Worm (Caenorhabditis elegans) whole organism, early embryonic: ENCODE measurements around the gene C25G6.4.

Experiments
- F13C5.2 ChIP-seq: sonication (generic microtip); optimal IDR thresholded peaks from 2 replicates; lab custom pipeline; 2017; ENCODE audit warnings: mild to moderate bottlenecking, missing genetic modification characterization, inconsistent platforms, missing compliant biosample characterization
- ama-1 ChIP-seq: fragments of 150-350 bp; optimal IDR thresholded peaks from 2 replicates; lab custom pipeline; 2014
- ceh-36 ChIP-seq: sonication (generic microtip); optimal IDR thresholded peaks from 2 replicates; lab custom pipeline; 2016; ENCODE audit warnings: missing genetic modification characterization, inconsistent platforms, missing compliant biosample characterization
- ets-7 ChIP-seq: sonication (generic microtip); optimal IDR thresholded peaks from 2 replicates; lab custom pipeline; 2016; ENCODE audit warnings: missing genotype, missing genetic modification characterization, missing compliant biosample characterization
- flt-1 ChIP-seq: fragments of 200-800 bp; sonication (Bioruptor generic); IDR thresholded peaks from 2 replicates; pipeline ENCODE4 v1.3.6; 2022; ENCODE audit warnings: missing genetic modification characterization, missing compliant biosample characterization
- hmbx-1 ChIP-seq: sonication (generic microtip); optimal IDR thresholded peaks from 2 replicates; lab custom pipeline; 2016; ENCODE audit warnings: mild to moderate bottlenecking, missing genetic modification characterization, missing compliant biosample characterization
- hmg-4 ChIP-seq: fragments of 200-800 bp; sonication (Bioruptor generic); optimal IDR thresholded peaks from 2 replicates; lab custom pipeline; 2018; ENCODE audit warnings: mild to moderate bottlenecking, missing genetic modification characterization, missing compliant biosample characterization
- hnd-1 ChIP-seq: sonication (generic microtip); optimal IDR thresholded peaks from 2 replicates; lab custom pipeline; 2016; ENCODE audit warnings: missing genetic modification characterization, missing compliant biosample characterization
- scrt-1 ChIP-seq: fragments of 200-800 bp; sonication (Bioruptor generic); IDR thresholded peaks from 2 replicates; pipeline ENCODE4 v1.3.6; 2022; ENCODE audit warnings: missing genetic modification characterization, missing compliant biosample characterization
- sea-1 ChIP-seq: fragments of 200-800 bp; sonication (Bioruptor generic); conservative IDR thresholded peaks from 2 replicates; pipeline ENCODE4 v1.3.6; 2022; ENCODE audit warnings: missing genetic modification characterization, missing compliant biosample characterization
- tbx-37 ChIP-seq: fragments of 200-800 bp; sonication (Bioruptor generic); conservative IDR thresholded peaks from 2 replicates; pipeline ENCODE4 v1.3.6; 2022; ENCODE audit warnings: missing genetic modification reagents, missing genetic modification characterization, missing compliant biosample characterization
- tra-4 ChIP-seq: sonication (generic microtip); optimal IDR thresholded peaks from 2 replicates; lab custom pipeline; 2017; ENCODE audit warnings: missing genetic modification characterization, missing compliant biosample characterization

ce11 chrX:1244235-1244634 is 5.4 kb downstream of the C25G6.4 start:
- no peak for TF ChIP-seq ets-7 (tag; lab: Kevin White, UChicago)
- no peak for TF ChIP-seq tbx-37
- TF ChIP-seq tra-4, result no peak
- no peak for TF ChIP-seq flt-1 (GFP tag; lab: Robert Waterston, UW)
- no peak for TF ChIP-seq sea-1
- no peak for TF ChIP-seq ama-1 (lab: Kevin White, UChicago)
- TF ChIP-seq hnd-1 (tag; lab: Kevin White, UChicago), result no peak
- TF ChIP-seq hmbx-1 (tag; lab: Kevin White, UChicago), result no peak
- no peak for TF ChIP-seq ceh-36 (tag; lab: Kevin White, UChicago)
- TF ChIP-seq F13C5.2 (tag; lab: Kevin White, UChicago), result no peak
- peak; percentile 30 for TF ChIP-seq hmg-4 (GFP tag; lab: Kevin White, UChicago)
- TF ChIP-seq scrt-1 (GFP tag; lab: Robert Waterston, UW), result no peak
